Worm (Caenorhabditis elegans): ENCODE data around the gene F14E5.2.

Gene F14E5.2

DNA sequence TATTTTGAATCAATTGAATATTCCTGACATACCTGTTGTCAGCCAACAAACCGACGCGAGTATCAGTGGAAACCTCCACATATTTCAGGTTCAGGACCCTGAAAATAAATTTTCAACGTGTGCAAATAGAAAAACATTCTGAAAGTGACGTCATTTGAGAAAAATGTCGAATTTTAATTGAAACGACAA, at the start of gene F14E5.2:
Gene F14E5.2 (minus strand): TSS at position 101 of the 189 bp plus-strand sequence.
- TF ChIP-seq ref-1 (GFP tag; conservative IDR thresholded peaks at IDR 0.05) (no peak), ztf-29 (GFP tag; IDR thresholded peaks at IDR 0.05) (no peak), cog-1 (tag; optimal IDR thresholded peaks at IDR 0.05) (no peak), tab-1 (GFP tag; IDR thresholded peaks at IDR 0.05) (no peak), flt-1 (GFP tag; IDR thresholded peaks at IDR 0.05) (no peak), ztf-23 (GFP tag; IDR thresholded peaks at IDR 0.05) (no peak), med-1 (GFP tag; optimal IDR thresholded peaks at IDR 0.05; ENCODE audit: insufficient read depth) (no peak), klf-2 (GFP tag; conservative IDR thresholded peaks at IDR 0.05) (no peak), T22C8.4 (GFP tag; IDR thresholded peaks at IDR 0.05) (no peak)

DNA sequence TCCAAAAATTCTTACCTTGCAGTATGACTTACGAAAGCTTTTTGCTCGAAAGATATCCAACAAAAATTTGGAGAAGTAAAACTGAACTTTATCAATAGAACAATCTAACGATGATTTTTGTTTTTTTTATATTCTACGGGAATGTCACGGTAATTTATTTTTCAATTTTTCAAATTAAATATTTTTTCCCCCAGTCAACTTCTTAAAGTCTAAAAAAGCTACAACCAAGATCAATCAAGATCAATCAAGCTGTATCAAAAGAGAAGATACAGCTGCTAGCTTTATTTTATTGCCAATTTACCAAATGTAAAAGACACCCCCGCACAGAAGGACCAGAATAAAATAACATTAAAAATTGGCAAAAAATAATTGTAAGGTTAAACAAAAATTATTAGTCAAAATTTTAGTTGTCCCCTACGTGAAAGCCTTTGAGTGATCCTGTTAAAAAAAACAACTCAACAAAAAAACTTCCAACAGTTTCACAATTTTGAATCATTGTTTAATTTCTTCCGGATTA, 46.7 kb upstream of the F14E5.2 start, which contains the start of the genes M05D6.1 and M05D6.3:
Gene M05D6.1 (minus strand): TSS at position 101 of the 517 bp plus-strand sequence.
Gene M05D6.3 (plus strand): TSS at position 467 of the 517 bp plus-strand sequence.
- TF ChIP-seq ztf-29 (GFP tag; IDR thresholded peaks at IDR 0.05) (no peak), ref-1 (GFP tag; conservative IDR thresholded peaks at IDR 0.05) (no peak), tab-1 (GFP tag; IDR thresholded peaks at IDR 0.05) (no peak), ztf-23 (GFP tag; IDR thresholded peaks at IDR 0.05) (no peak), klf-2 (GFP tag; conservative IDR thresholded peaks at IDR 0.05) (no peak), flt-1 (GFP tag; IDR thresholded peaks at IDR 0.05) (no peak), med-1 (GFP tag; optimal IDR thresholded peaks at IDR 0.05; ENCODE audit: insufficient read depth) (no peak), cog-1 (tag; optimal IDR thresholded peaks at IDR 0.05) (no peak), T22C8.4 (GFP tag; IDR thresholded peaks at IDR 0.05) (no peak)

DNA sequence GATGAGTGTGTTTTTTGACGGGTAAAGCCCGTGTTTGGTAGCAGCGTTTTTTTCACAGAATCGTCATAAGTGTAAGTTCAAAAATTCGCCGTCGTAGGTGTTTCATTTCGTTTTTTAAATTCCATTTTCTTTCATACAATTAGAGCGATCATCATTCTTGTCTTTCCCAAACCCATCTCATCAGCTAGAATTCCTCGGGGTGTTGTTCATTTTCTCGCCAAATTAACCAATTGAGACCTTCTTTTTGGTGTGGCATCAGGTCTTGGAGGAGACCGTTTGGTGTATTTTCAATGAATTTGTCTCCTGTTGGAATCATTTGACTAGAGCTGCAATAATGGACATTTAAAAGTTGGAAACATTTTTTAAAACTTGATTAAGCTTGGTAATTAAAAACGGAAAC, 44.3 kb upstream of the F14E5.2 start:
- TF ChIP-seq ztf-29 (GFP tag; IDR thresholded peaks at IDR 0.05), result no peak
- no peak for TF ChIP-seq tab-1 (GFP tag; IDR thresholded peaks at IDR 0.05)

DNA sequence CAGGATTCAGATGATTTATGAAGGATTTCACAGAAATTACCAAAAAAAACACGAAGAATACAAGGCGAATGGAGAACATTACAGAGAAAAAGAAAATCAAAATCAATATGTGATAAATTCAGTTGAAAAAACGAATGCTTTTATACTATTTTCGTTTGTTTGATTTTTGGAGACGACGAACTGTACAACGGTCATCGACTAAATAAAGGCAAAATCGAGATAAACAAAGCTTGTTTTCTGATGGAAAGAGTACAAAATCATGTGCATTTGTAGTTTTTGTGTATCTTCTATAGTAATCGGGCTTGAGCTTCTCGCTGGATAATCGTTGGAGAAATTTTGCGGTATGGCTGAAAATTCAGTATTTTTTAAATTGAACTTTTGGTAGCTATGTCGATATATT, 42.5 kb upstream of the F14E5.2 start, which contains the start of gene M05D6.8:
Gene M05D6.8 (minus strand): TSS at position 101 of the 400 bp plus-strand sequence.
- no peak for TF ChIP-seq ztf-29 (GFP tag; IDR thresholded peaks at IDR 0.05)
- no peak for TF ChIP-seq klf-2 (GFP tag; conservative IDR thresholded peaks at IDR 0.05)
- no peak for TF ChIP-seq tab-1 (GFP tag; IDR thresholded peaks at IDR 0.05)
- no peak for TF ChIP-seq med-1 (GFP tag; optimal IDR thresholded peaks at IDR 0.05; ENCODE audit: insufficient read depth)
- no peak for TF ChIP-seq T22C8.4 (GFP tag; IDR thresholded peaks at IDR 0.05)
- TF ChIP-seq ztf-23 (GFP tag; IDR thresholded peaks at IDR 0.05), result no peak
- TF ChIP-seq ref-1 (GFP tag; conservative IDR thresholded peaks at IDR 0.05), result no peak
- no peak for TF ChIP-seq cog-1 (tag; optimal IDR thresholded peaks at IDR 0.05)
- TF ChIP-seq flt-1 (GFP tag; IDR thresholded peaks at IDR 0.05), result no peak

DNA sequence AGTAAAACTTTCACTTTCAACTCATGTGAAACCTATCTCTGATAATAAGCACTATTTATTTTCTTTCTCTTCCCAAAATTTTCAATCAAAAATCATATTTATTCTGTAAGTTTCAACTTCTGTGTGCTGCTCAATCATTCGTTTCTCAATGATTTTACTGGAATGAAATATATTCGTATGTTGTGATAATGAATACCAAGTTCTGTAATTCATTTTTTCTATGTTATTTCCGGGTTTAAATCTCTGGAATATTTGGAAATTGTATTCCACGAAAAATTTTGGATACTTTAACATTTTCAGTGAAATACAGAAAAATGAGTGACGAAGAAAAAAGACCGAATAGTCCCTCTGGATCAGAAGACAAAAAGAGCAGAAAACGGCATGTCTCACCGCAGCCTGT, 39.2 kb upstream of the F14E5.2 start, which contains the start of gene M05D6.2:
Gene M05D6.2 (plus strand): TSS at position 301 of the 400 bp plus-strand sequence.
- TF ChIP-seq med-1 (GFP tag; optimal IDR thresholded peaks at IDR 0.05; ENCODE audit: insufficient read depth) (no peak), klf-2 (GFP tag; conservative IDR thresholded peaks at IDR 0.05) (no peak), ref-1 (GFP tag; conservative IDR thresholded peaks at IDR 0.05) (no peak), cog-1 (tag; optimal IDR thresholded peaks at IDR 0.05) (no peak), flt-1 (GFP tag; IDR thresholded peaks at IDR 0.05) (no peak), ztf-29 (GFP tag; IDR thresholded peaks at IDR 0.05) (no peak), tab-1 (GFP tag; IDR thresholded peaks at IDR 0.05) (no peak), ztf-23 (GFP tag; IDR thresholded peaks at IDR 0.05) (no peak), T22C8.4 (GFP tag; IDR thresholded peaks at IDR 0.05) (no peak)

DNA sequence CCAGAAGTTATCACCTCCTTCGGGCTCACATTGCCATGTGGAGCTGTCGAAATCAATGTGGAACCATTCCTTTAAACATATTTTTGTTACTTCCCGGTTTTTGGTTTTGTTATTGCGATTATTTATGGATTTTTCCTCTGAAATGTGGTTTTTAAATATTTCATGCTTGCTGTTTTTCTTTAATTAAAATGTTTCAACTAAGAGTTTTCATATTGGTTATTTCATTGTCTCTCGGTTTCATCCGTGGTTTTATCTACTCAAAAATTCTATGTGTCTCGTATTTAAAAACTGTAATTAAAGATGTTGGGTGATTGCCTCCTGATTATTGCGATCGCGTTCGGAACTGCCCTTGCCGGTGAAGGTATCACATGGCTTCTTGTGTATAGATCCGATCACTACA, 38.2 kb upstream of the F14E5.2 start, which contains the start of gene F22B5.10:
Gene F22B5.10 (plus strand): TSS at position 301 of the 400 bp plus-strand sequence.
- no peak for TF ChIP-seq flt-1 (GFP tag; IDR thresholded peaks at IDR 0.05)
- TF ChIP-seq tab-1 (GFP tag; IDR thresholded peaks at IDR 0.05), result no peak
- TF ChIP-seq med-1 (GFP tag; optimal IDR thresholded peaks at IDR 0.05; ENCODE audit: insufficient read depth), result no peak
- no peak for TF ChIP-seq ztf-29 (GFP tag; IDR thresholded peaks at IDR 0.05)
- no peak for TF ChIP-seq ref-1 (GFP tag; conservative IDR thresholded peaks at IDR 0.05)
- no peak for TF ChIP-seq ztf-23 (GFP tag; IDR thresholded peaks at IDR 0.05)
- TF ChIP-seq T22C8.4 (GFP tag; IDR thresholded peaks at IDR 0.05), result no peak
- no peak for TF ChIP-seq cog-1 (tag; optimal IDR thresholded peaks at IDR 0.05)
- TF ChIP-seq klf-2 (GFP tag; conservative IDR thresholded peaks at IDR 0.05), result no peak

DNA sequence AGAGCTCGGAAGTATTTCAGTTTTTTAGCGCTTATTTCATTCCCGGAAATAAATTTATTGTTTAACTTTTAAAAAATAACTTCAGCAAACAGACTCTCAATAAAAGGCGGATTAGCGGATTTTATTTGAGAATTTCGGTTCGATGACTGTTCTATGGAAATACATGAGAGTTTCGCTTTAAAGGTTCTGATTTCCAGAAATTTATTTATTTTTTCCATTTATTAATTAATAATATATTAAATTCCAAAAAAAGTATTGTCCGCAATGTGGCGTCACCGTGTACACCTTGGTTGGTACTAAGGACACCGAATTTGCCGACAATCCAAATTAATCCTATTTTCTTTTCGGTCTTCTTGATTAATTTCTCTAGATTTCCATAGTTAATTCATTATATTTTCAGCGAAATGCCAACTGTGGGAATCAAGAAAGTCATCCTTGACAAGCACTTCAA, 35.8 kb upstream of the F14E5.2 start, which contains the start of gene fars-3:
Gene fars-3 (plus strand): TSS at position 401 of the 451 bp plus-strand sequence.
- TF ChIP-seq flt-1 (GFP tag; IDR thresholded peaks at IDR 0.05), result 0 out of 2 replicates have a peak, but pooled peaks have one; percentile 49
- no peak for TF ChIP-seq ztf-23 (GFP tag; IDR thresholded peaks at IDR 0.05)

DNA sequence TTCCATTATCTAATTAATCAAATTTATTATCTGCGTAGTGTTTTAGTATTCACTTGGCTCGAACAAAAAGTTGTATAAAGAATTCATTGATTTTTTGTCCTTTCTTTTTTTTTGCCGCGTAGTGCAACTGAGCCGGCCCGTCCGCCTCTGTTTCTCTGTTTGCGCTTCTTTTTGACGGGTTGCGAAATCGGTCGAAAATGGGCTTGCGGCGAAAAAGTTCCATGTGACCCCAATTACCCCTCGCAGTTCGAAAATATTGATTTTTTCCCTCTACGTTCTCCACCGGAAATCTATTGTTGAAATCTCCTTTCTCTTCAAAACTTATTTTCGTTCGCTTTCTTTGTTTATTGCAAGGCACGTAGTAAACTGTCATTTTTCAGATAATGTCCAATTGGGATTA, 28.8 kb upstream of the F14E5.2 start, which contains the start of gene zyg-9:
Gene zyg-9 (plus strand): TSS at position 381 of the 400 bp plus-strand sequence.
- TF ChIP-seq tab-1 (GFP tag; IDR thresholded peaks at IDR 0.05), result no peak
- 0 out of 2 replicates have a peak, but pooled peaks have one; percentile 14 for TF ChIP-seq T22C8.4 (GFP tag; IDR thresholded peaks at IDR 0.05)

DNA sequence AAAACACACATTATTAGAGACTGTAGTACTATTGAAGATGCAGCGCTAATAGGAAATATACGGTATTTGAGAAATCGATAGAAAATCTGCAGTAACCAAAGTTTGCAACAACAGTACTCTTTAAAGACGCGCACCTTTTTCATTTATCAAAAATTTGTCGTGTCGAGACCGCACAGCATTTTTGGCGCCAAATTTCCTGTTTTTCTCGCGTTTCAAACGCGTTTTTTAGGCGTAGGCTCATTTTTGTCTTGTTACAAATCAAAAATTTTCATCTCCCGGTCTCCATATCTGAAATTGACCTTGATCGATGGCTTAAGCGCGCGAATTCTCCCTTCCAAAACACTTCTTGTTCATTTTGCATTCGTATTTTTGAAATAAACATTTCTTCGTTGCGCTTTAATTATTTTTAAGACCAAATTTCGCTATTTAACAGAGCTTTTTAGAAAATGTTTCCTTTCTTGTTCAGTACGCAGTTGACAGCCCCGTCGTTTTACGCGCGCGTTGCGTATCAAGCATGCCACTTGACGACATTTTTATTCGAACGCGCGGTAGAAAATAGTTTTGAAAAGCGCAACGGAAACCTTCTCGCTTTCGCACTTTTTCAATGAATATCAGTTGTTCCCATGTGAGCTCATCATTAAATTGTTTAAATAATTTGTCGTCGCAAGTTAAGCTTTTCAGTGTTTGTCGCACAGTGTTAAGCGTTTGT, 28.2 kb upstream of the F14E5.2 start:
- TF ChIP-seq cog-1 (tag; optimal IDR thresholded peaks at IDR 0.05) (no peak), ztf-29 (GFP tag; IDR thresholded peaks at IDR 0.05) (no peak), flt-1 (GFP tag; IDR thresholded peaks at IDR 0.05) (no peak), T22C8.4 (GFP tag; IDR thresholded peaks at IDR 0.05) (no peak), tab-1 (GFP tag; IDR thresholded peaks at IDR 0.05) (no peak), med-1 (GFP tag; optimal IDR thresholded peaks at IDR 0.05; ENCODE audit: insufficient read depth) (no peak), ztf-23 (GFP tag; IDR thresholded peaks at IDR 0.05) (no peak), ref-1 (GFP tag; conservative IDR thresholded peaks at IDR 0.05) (no peak), klf-2 (GFP tag; conservative IDR thresholded peaks at IDR 0.05) (no peak)

DNA sequence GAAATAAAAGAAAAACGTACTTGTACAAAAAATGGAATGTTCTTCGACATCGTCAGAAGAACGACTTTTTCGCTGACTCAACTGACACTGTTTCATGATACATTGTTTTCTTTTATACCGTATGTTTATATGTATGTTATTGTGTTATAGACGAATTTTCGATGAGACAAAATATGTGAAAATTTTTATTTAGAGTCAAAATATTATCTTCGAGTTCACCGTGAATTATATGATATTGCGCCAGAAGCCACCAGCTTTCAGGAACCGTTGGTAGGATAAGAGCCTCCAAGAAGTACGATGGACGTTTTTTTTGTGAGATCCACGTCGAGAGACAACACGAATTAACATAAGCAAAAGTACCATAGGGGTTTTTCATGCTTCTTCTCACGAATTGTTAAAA, 27.4 kb upstream of the F14E5.2 start, which contains the start of gene F22B5.6:
Gene F22B5.6 (minus strand): TSS at position 101 of the 400 bp plus-strand sequence.
- no peak for TF ChIP-seq tab-1 (GFP tag; IDR thresholded peaks at IDR 0.05)
- no peak for TF ChIP-seq T22C8.4 (GFP tag; IDR thresholded peaks at IDR 0.05)
- no peak for TF ChIP-seq med-1 (GFP tag; optimal IDR thresholded peaks at IDR 0.05; ENCODE audit: insufficient read depth)
- no peak for TF ChIP-seq cog-1 (tag; optimal IDR thresholded peaks at IDR 0.05)
- TF ChIP-seq flt-1 (GFP tag; IDR thresholded peaks at IDR 0.05), result no peak
